Fruit fly (Drosophila melanogaster): ENCODE data around the gene lilli.
A peak's percentile ranks its signal among the peaks of the same experiment; 100 is the strongest.

lilli gene

dm6 chr2L:2903649-2904048 is 17.9 kb downstream of the lilli start:
- TF ChIP-seq noc (tag; optimal IDR thresholded peaks at IDR 0.05): no peak

- no peak for TF ChIP-seq noc (tag; optimal IDR thresholded peaks at IDR 0.05)
Observed at dm6 chr2L:2904316-2905050, 18.8 kb downstream of the lilli start.

dm6 chr2L:2905051-2905446 is 19.3 kb downstream of the lilli start:
- peak; percentile 87 for TF ChIP-seq noc (tag; optimal IDR thresholded peaks at IDR 0.05)

dm6 chr2L:2906122-2906521 is 20.4 kb downstream of the lilli start:
- no peak for TF ChIP-seq noc (tag; optimal IDR thresholded peaks at IDR 0.05)

- TF ChIP-seq noc (tag; optimal IDR thresholded peaks at IDR 0.05): no peak
Observed at dm6 chr2L:2907776-2908175, 22.0 kb downstream of the lilli start.

dm6 chr2L:2908440-2909154 is 22.9 kb downstream of the lilli start:
- no peak for TF ChIP-seq noc (tag; optimal IDR thresholded peaks at IDR 0.05)

dm6 chr2L:2909495-2909894 is 23.8 kb downstream of the lilli start:
- TF ChIP-seq noc (tag; optimal IDR thresholded peaks at IDR 0.05): no peak

dm6 chr2L:2910957-2911356 is 25.2 kb downstream of the lilli start:
- no peak for TF ChIP-seq noc (tag; optimal IDR thresholded peaks at IDR 0.05)

- no peak for TF ChIP-seq noc (tag; optimal IDR thresholded peaks at IDR 0.05)
Observed at dm6 chr2L:2920641-2921040, 34.9 kb downstream of the lilli start.

- no peak for TF ChIP-seq noc (tag; optimal IDR thresholded peaks at IDR 0.05)
Observed at dm6 chr2L:2924266-2924801, 38.6 kb downstream of the lilli start.

- TF ChIP-seq noc (tag; optimal IDR thresholded peaks at IDR 0.05): no peak
Observed at dm6 chr2L:2930646-2931045, 44.9 kb downstream of the lilli start.

- TF ChIP-seq noc (tag; optimal IDR thresholded peaks at IDR 0.05): no peak
Observed at dm6 chr2L:2931555-2932131, 45.9 kb downstream of the lilli start.

- no peak for TF ChIP-seq noc (tag; optimal IDR thresholded peaks at IDR 0.05)
Observed at dm6 chr2L:2935704-2936103, 50.0 kb downstream of the lilli start.

- no peak for TF ChIP-seq noc (tag; optimal IDR thresholded peaks at IDR 0.05)
Observed at dm6 chr2L:2939698-2940097, 54.0 kb downstream of the lilli start.

dm6 chr2L:2941353-2941752 is 55.6 kb downstream of the lilli start:
- no peak for TF ChIP-seq noc (tag; optimal IDR thresholded peaks at IDR 0.05)

dm6 chr2L:2942639-2943038 is 56.9 kb downstream of the lilli start:
- no peak for TF ChIP-seq noc (tag; optimal IDR thresholded peaks at IDR 0.05)

- TF ChIP-seq noc (tag; optimal IDR thresholded peaks at IDR 0.05): no peak
Observed at dm6 chr2L:2944509-2944908, 58.8 kb downstream of the lilli start.

Data from whole organism, larva.